Fruit fly (Drosophila melanogaster) whole organism, prepupa: ENCODE measurements around the gene APC7.

ENCODE experiments used
- Blimp-1 ChIP-seq: fragments of 200-800 bp; sonication (Bioruptor generic); optimal IDR thresholded peaks from 3 replicates; lab custom pipeline; 2017; ENCODE audit warnings: missing biosample characterization, missing genetic modification characterization, mild to moderate bottlenecking, moderate library complexity, missing genetic modification reagents
- CG10631 ChIP-seq: fragments of 200-800 bp; sonication (Bioruptor generic); optimal IDR thresholded peaks from 2 replicates; lab custom pipeline; 2016; ENCODE audit warnings: missing biosample characterization, missing genetic modification characterization
- CG10669 ChIP-seq: fragments of 200-800 bp; sonication (Bioruptor generic); optimal IDR thresholded peaks from 3 replicates; lab custom pipeline; 2018; ENCODE audit warnings: missing biosample characterization, mild to moderate bottlenecking, missing genetic modification characterization, moderate library complexity
- CG11294 ChIP-seq: fragments of 200-800 bp; sonication (Bioruptor generic); IDR thresholded peaks from 2 replicates; pipeline ENCODE4 v1.3.6; 2022; ENCODE audit warnings: missing biosample characterization, missing genetic modification characterization
- CG11762 ChIP-seq: fragments of 200-800 bp; sonication (Bioruptor generic); optimal IDR thresholded peaks from 3 replicates; lab custom pipeline; 2016; ENCODE audit warnings: missing biosample characterization, missing genetic modification characterization; ENCODE audit not compliant: insufficient read depth
- CG11902 ChIP-seq: fragments of 200-800 bp; sonication (Bioruptor generic); optimal IDR thresholded peaks from 3 replicates; lab custom pipeline; 2016; ENCODE audit warnings: missing biosample characterization, missing genetic modification characterization
- CG15336 ChIP-seq: fragments of 200-800 bp; sonication (Bioruptor generic); IDR thresholded peaks from 2 replicates; pipeline ENCODE4 v1.3.6; 2022; ENCODE audit warnings: missing biosample characterization, missing genetic modification characterization
- CG1621 ChIP-seq: fragments of 200-800 bp; sonication (Bioruptor generic); optimal IDR thresholded peaks from 3 replicates; lab custom pipeline; 2018; ENCODE audit warnings: missing biosample characterization, mild to moderate bottlenecking, missing genetic modification characterization
- CG16779 ChIP-seq: fragments of 200-800 bp; sonication (Bioruptor generic); optimal IDR thresholded peaks from 3 replicates; lab custom pipeline; 2017; ENCODE audit warnings: missing biosample characterization, mild to moderate bottlenecking, missing genetic modification characterization
- CG3032 ChIP-seq: fragments of 200-800 bp; optimal IDR thresholded peaks from 2 replicates; lab custom pipeline; 2019; ENCODE audit warnings: missing biosample characterization, mild to moderate bottlenecking, missing genetic modification characterization, moderate library complexity
- CG31627 ChIP-seq: fragments of 200-800 bp; sonication (Bioruptor generic); optimal IDR thresholded peaks from 3 replicates; lab custom pipeline; 2016; ENCODE audit warnings: missing biosample characterization, missing genetic modification characterization
- CG32006 ChIP-seq: fragments of 200-800 bp; sonication (Bioruptor generic); optimal IDR thresholded peaks from 3 replicates; lab custom pipeline; 2017; ENCODE audit warnings: missing biosample characterization, mild to moderate bottlenecking, missing genetic modification characterization
- CG6163 ChIP-seq: fragments of 200-800 bp; sonication (Bioruptor generic); IDR thresholded peaks from 3 replicates; pipeline ENCODE4 v1.3.6; 2022; ENCODE audit warnings: missing biosample characterization, missing genetic modification characterization
- CG6276 ChIP-seq: fragments of 200-800 bp; sonication (Bioruptor generic); optimal IDR thresholded peaks from 2 replicates; lab custom pipeline; 2017; ENCODE audit warnings: missing biosample characterization, mild to moderate bottlenecking, missing genetic modification characterization
- CG6792 ChIP-seq: fragments of 200-800 bp; sonication (Bioruptor generic); optimal IDR thresholded peaks from 3 replicates; lab custom pipeline; 2016; ENCODE audit warnings: missing biosample characterization, missing genetic modification characterization
- CG6808 ChIP-seq: fragments of 200-800 bp; sonication (Bioruptor generic); optimal IDR thresholded peaks from 3 replicates; lab custom pipeline; 2017; ENCODE audit warnings: missing biosample characterization, missing genetic modification characterization, mild to moderate bottlenecking, moderate library complexity, missing genetic modification reagents
- CG6854 ChIP-seq: fragments of 200-800 bp; sonication (Bioruptor generic); optimal IDR thresholded peaks from 2 replicates; lab custom pipeline; 2017; ENCODE audit warnings: missing biosample characterization, mild to moderate bottlenecking, missing genetic modification characterization
- CG7368 ChIP-seq: fragments of 200-800 bp; sonication (Bioruptor generic); optimal IDR thresholded peaks from 3 replicates; lab custom pipeline; 2016; ENCODE audit warnings: missing biosample characterization, missing genetic modification characterization
- CG8119 ChIP-seq: fragments of 200-800 bp; sonication (Bioruptor generic); IDR thresholded peaks from 3 replicates; pipeline ENCODE4 v1.3.6; 2022; ENCODE audit warnings: missing biosample characterization, missing genetic modification characterization
- CG8319 ChIP-seq: fragments of 200-800 bp; sonication (Bioruptor generic); optimal IDR thresholded peaks from 3 replicates; lab custom pipeline; 2016; ENCODE audit warnings: missing biosample characterization, missing genetic modification characterization
- CG8632 ChIP-seq: fragments of 200-800 bp; sonication (Bioruptor generic); optimal IDR thresholded peaks from 3 replicates; lab custom pipeline; 2016; ENCODE audit warnings: missing biosample characterization, missing genetic modification characterization
- CG9139 ChIP-seq: fragments of 200-800 bp; sonication (Bioruptor generic); optimal IDR thresholded peaks from 3 replicates; lab custom pipeline; 2017; ENCODE audit warnings: missing biosample characterization, mild to moderate bottlenecking, missing genetic modification characterization
- Eip75B ChIP-seq: fragments of 200-800 bp; sonication (Bioruptor generic); optimal IDR thresholded peaks from 3 replicates; lab custom pipeline; 2016; ENCODE audit warnings: missing biosample characterization, missing genetic modification characterization
- Eip78C ChIP-seq: fragments of 200-800 bp; sonication (Bioruptor generic); peaks from one replicate; lab custom pipeline; 2016; ENCODE audit warnings: missing biosample characterization, missing genetic modification characterization
- Ets96B ChIP-seq: fragments of 200-800 bp; optimal IDR thresholded peaks from 2 replicates; lab custom pipeline; 2019; ENCODE audit warnings: missing biosample characterization, mild to moderate bottlenecking, missing genetic modification characterization, moderate library complexity
- Gug ChIP-seq: fragments of 200-800 bp; sonication (Bioruptor generic); IDR thresholded peaks from 2 replicates; pipeline ENCODE4 v1.3.6; 2022; ENCODE audit warnings: missing biosample characterization, missing genetic modification characterization
- Hr38 ChIP-seq: sonication (Bioruptor generic); optimal IDR thresholded peaks from 2 replicates; lab custom pipeline; 2016; ENCODE audit warnings: missing biosample characterization, missing genetic modification characterization
- Hr39 ChIP-seq: fragments of 200-800 bp; sonication (Bioruptor generic); optimal IDR thresholded peaks from 2 replicates; lab custom pipeline; 2016; ENCODE audit warnings: missing biosample characterization, missing genetic modification characterization
- Hr4 ChIP-seq: fragments of 200-800 bp; sonication (Bioruptor generic); optimal IDR thresholded peaks from 3 replicates; lab custom pipeline; 2016; ENCODE audit warnings: missing biosample characterization, missing genetic modification characterization
- Met ChIP-seq: fragments of 200-800 bp; sonication (Bioruptor generic); optimal IDR thresholded peaks from 3 replicates; lab custom pipeline; 2016; ENCODE audit warnings: missing biosample characterization, missing genetic modification characterization
- OdsH ChIP-seq: fragments of 200-800 bp; sonication (Bioruptor generic); optimal IDR thresholded peaks from 3 replicates; lab custom pipeline; 2016; ENCODE audit warnings: missing biosample characterization, missing genetic modification characterization
- Smox ChIP-seq: fragments of 200-800 bp; sonication (Bioruptor generic); optimal IDR thresholded peaks from 3 replicates; lab custom pipeline; 2016; ENCODE audit warnings: missing biosample characterization, missing genetic modification characterization
- Sox102F ChIP-seq: fragments of 200-800 bp; sonication (Bioruptor generic); optimal IDR thresholded peaks from 2 replicates; lab custom pipeline; 2016; ENCODE audit warnings: missing biosample characterization, mild to moderate bottlenecking, missing genetic modification characterization
- Sox14 ChIP-seq: fragments of 200-800 bp; sonication (Bioruptor generic); optimal IDR thresholded peaks from 3 replicates; lab custom pipeline; 2016; ENCODE audit warnings: missing biosample characterization, missing genetic modification characterization
- cyc ChIP-seq: fragments of 200-800 bp; sonication (Bioruptor generic); optimal IDR thresholded peaks from 3 replicates; lab custom pipeline; 2016; ENCODE audit warnings: missing biosample characterization, missing genetic modification characterization
- dac ChIP-seq: fragments of 200-800 bp; sonication (Bioruptor generic); optimal IDR thresholded peaks from 2 replicates; lab custom pipeline; 2017; ENCODE audit warnings: missing biosample characterization, mild to moderate bottlenecking, missing genetic modification characterization
- dsx ChIP-seq: fragments of 200-800 bp; optimal IDR thresholded peaks from 3 replicates; lab custom pipeline; 2019; ENCODE audit warnings: missing biosample characterization, mild to moderate bottlenecking, missing genetic modification characterization, moderate library complexity; ENCODE audit not compliant: poor library complexity, severe bottlenecking
- eg ChIP-seq: fragments of 200-800 bp; sonication (Bioruptor generic); IDR thresholded peaks from 3 replicates; pipeline ENCODE4 v1.3.6; 2022; ENCODE audit warnings: missing biosample characterization, missing genetic modification characterization
- fd59A ChIP-seq: fragments of 200-800 bp; sonication (Bioruptor generic); optimal IDR thresholded peaks from 2 replicates; lab custom pipeline; 2017; ENCODE audit warnings: missing biosample characterization, mild to moderate bottlenecking, missing genetic modification characterization, missing genetic modification reagents
- fd85E ChIP-seq: fragments of 200-800 bp; sonication (Bioruptor generic); optimal IDR thresholded peaks from 3 replicates; lab custom pipeline; 2016; ENCODE audit warnings: missing biosample characterization, missing genetic modification characterization
- lz ChIP-seq: fragments of 200-800 bp; sonication (Bioruptor generic); optimal IDR thresholded peaks from 3 replicates; lab custom pipeline; 2016; ENCODE audit warnings: missing biosample characterization, missing genetic modification characterization
- net ChIP-seq: fragments of 200-800 bp; sonication (Bioruptor generic); optimal IDR thresholded peaks from 3 replicates; lab custom pipeline; 2016; ENCODE audit warnings: missing biosample characterization, missing genetic modification characterization
- pdm3 ChIP-seq: fragments of 200-800 bp; sonication (Bioruptor generic); optimal IDR thresholded peaks from 3 replicates; lab custom pipeline; 2016; ENCODE audit warnings: missing biosample characterization, missing genetic modification characterization
- salr ChIP-seq, 2 experiments: fragments of 200-800 bp; sonication (Bioruptor generic); optimal IDR thresholded peaks; 3 replicates each; lab custom pipeline; 2016 to 2018; ENCODE audit warnings: missing biosample characterization in 2 of 2, missing genetic modification characterization in 2 of 2, mild to moderate bottlenecking in 1 of 2
- spab ChIP-seq: fragments of 200-800 bp; sonication (Bioruptor generic); optimal IDR thresholded peaks from 2 replicates; lab custom pipeline; 2017; ENCODE audit warnings: missing biosample characterization, mild to moderate bottlenecking, missing genetic modification characterization, missing genetic modification reagents
- ss ChIP-seq, 2 experiments: fragments of 200-800 bp; sonication (Bioruptor generic); optimal IDR thresholded peaks; 2 replicates in 1 of 2; 3 replicates in 1 of 2; lab custom pipeline; 2017 to 2018; ENCODE audit warnings: mild to moderate bottlenecking in 2 of 2, missing biosample characterization in 2 of 2, missing genetic modification characterization in 2 of 2, moderate library complexity in 1 of 2
- svp ChIP-seq: fragments of 200-800 bp; sonication (Bioruptor generic); peaks from one replicate; lab custom pipeline; 2016; ENCODE audit warnings: missing biosample characterization, missing genetic modification characterization
- topi ChIP-seq: fragments of 200-800 bp; sonication (Bioruptor generic); optimal IDR thresholded peaks from 3 replicates; lab custom pipeline; 2016; ENCODE audit warnings: missing biosample characterization, missing genetic modification characterization
- vri ChIP-seq: fragments of 200-800 bp; sonication (Bioruptor generic); optimal IDR thresholded peaks from 3 replicates; lab custom pipeline; 2016; ENCODE audit warnings: missing biosample characterization, mild to moderate bottlenecking, missing genetic modification characterization

APC7 gene

dm6 chrX:6592745-6593144 lies 4.1 kb upstream of the APC7 start:
- TF ChIP-seq CG9139 (GFP tag; lab: Kevin White, UChicago), result peak; percentile 43
- TF ChIP-seq CG6276, result no peak
- no peak for TF ChIP-seq OdsH (GFP tag; lab: Kevin White, UChicago)
- TF ChIP-seq spab (GFP tag; lab: Kevin White, UChicago), result peak; percentile 17
- TF ChIP-seq Eip75B (GFP tag; lab: Kevin White, UChicago), result no peak
- TF ChIP-seq CG6792 (GFP tag; lab: Kevin White, UChicago), result no peak
- TF ChIP-seq dsx (GFP tag; lab: Kevin White, UChicago), result peak; percentile 25
- 0 out of 3 replicates have a peak, but pooled peaks have one; percentile 6 for TF ChIP-seq CG6163 (GFP tag; lab: Robert Waterston, UW)
- TF ChIP-seq salr (GFP tag; optimal IDR thresholded peaks at IDR 0.05; lab: Kevin White, UChicago), result peak in 1 of 2 experiments; percentile 4
- TF ChIP-seq CG15336 (GFP tag; lab: Robert Waterston, UW), result no peak
- TF ChIP-seq Sox102F, result no peak
- TF ChIP-seq CG10669 (GFP tag; lab: Kevin White, UChicago), result no peak
- peak; percentile 52 to 65 for TF ChIP-seq ss (GFP tag; optimal IDR thresholded peaks at IDR 0.05; lab: Kevin White, UChicago)
- no peak for TF ChIP-seq CG31627
- TF ChIP-seq CG1621, result peak; percentile 29
- peak; percentile 23 for TF ChIP-seq CG6808
- TF ChIP-seq CG8632, result no peak
- no peak for TF ChIP-seq pdm3 (GFP tag; lab: Kevin White, UChicago)
- no peak for TF ChIP-seq fd85E

- TF ChIP-seq dac (GFP tag; lab: Kevin White, UChicago) (no peak), fd59A (GFP tag; lab: Kevin White, UChicago) (no peak), eg (peak; percentile 99), Ets96B (tag; lab: Kevin White, UChicago) (peak; percentile 88), CG15336 (GFP tag; lab: Robert Waterston, UW) (peak; percentile 81), Sox14 (GFP tag; lab: Kevin White, UChicago) (peak; percentile 10), CG7368 (GFP tag; lab: Kevin White, UChicago) (peak; percentile 95), svp (GFP tag; lab: Kevin White, UChicago) (peak; percentile 98), CG16779 (tag; lab: Kevin White, UChicago) (peak; percentile 86), CG10631 (GFP tag; lab: Kevin White, UChicago) (peak; percentile 36), dsx (GFP tag; lab: Kevin White, UChicago) (peak; percentile 59), CG6854 (peak; percentile 82), Eip78C (GFP tag; lab: Kevin White, UChicago) (peak; percentile 98), CG8632 (no peak), vri (GFP tag; lab: Kevin White, UChicago) (no peak), Sox102F (no peak), Gug (peak; percentile 98), CG6276 (peak; percentile 95), Met (peak; percentile 97), CG8119 (GFP tag; lab: Robert Waterston, UW) (no peak), ss (GFP tag; optimal IDR thresholded peaks at IDR 0.05; lab: Kevin White, UChicago) (peak; percentile 71 to 81), Hr39 (GFP tag; lab: Kevin White, UChicago) (no peak), Hr4 (GFP tag; lab: Kevin White, UChicago) (peak; percentile 94), CG3032 (peak; percentile 80), net (GFP tag; lab: Kevin White, UChicago) (peak; percentile 41), Blimp-1 (GFP tag; lab: Kevin White, UChicago) (peak; percentile 85), CG6808 (peak; percentile 78), Smox (GFP tag; lab: Kevin White, UChicago) (no peak), cyc (GFP tag; lab: Kevin White, UChicago) (peak; percentile 96), CG8319 (GFP tag; lab: Kevin White, UChicago) (peak; percentile 93), Eip75B (GFP tag; lab: Kevin White, UChicago) (peak; percentile 90), CG32006 (no peak), topi (GFP tag; lab: Kevin White, UChicago) (peak; percentile 97), salr (GFP tag; optimal IDR thresholded peaks at IDR 0.05; lab: Kevin White, UChicago) (peak in 1 of 2 experiments; percentile 55), CG11294 (GFP tag; lab: Robert Waterston, UW) (peak; percentile 98), CG11902 (GFP tag; lab: Kevin White, UChicago) (peak; percentile 96), lz (GFP tag; lab: Kevin White, UChicago) (peak; percentile 88), Hr38 (GFP tag; lab: Kevin White, UChicago) (no peak), CG11762 (GFP tag; lab: Kevin White, UChicago) (peak; percentile 95), CG10669 (GFP tag; lab: Kevin White, UChicago) (peak; percentile 95)
Measured at dm6 chrX:6599233-6599632, 2.3 kb downstream of the APC7 start.
